Worm (Caenorhabditis elegans) whole organism, early embryonic: ENCODE results near the gene Y51H7BR.7.

Experiments
- B0310.2 ChIP-seq: sonication (generic microtip); optimal IDR thresholded peaks from 2 replicates; lab custom pipeline; 2016; ENCODE audit warnings: mild to moderate bottlenecking, missing genetic modification characterization, missing compliant biosample characterization
- F13C5.2 ChIP-seq: sonication (generic microtip); optimal IDR thresholded peaks from 2 replicates; lab custom pipeline; 2017; ENCODE audit warnings: mild to moderate bottlenecking, missing genetic modification characterization, inconsistent platforms, missing compliant biosample characterization
- ama-1 ChIP-seq: fragments of 150-350 bp; optimal IDR thresholded peaks from 2 replicates; lab custom pipeline; 2014
- ceh-13 ChIP-seq: fragments of 200-800 bp; sonication (Bioruptor generic); optimal IDR thresholded peaks from 2 replicates; lab custom pipeline; 2018; ENCODE audit warnings: mild to moderate bottlenecking, missing genetic modification characterization, missing compliant biosample characterization
- ceh-36 ChIP-seq: sonication (generic microtip); optimal IDR thresholded peaks from 2 replicates; lab custom pipeline; 2016; ENCODE audit warnings: missing genetic modification characterization, inconsistent platforms, missing compliant biosample characterization
- flt-1 ChIP-seq: fragments of 200-800 bp; sonication (Bioruptor generic); IDR thresholded peaks from 2 replicates; pipeline ENCODE4 v1.3.6; 2022; ENCODE audit warnings: missing genetic modification characterization, missing compliant biosample characterization
- tra-4 ChIP-seq: sonication (generic microtip); optimal IDR thresholded peaks from 2 replicates; lab custom pipeline; 2017; ENCODE audit warnings: missing genetic modification characterization, missing compliant biosample characterization

- no peak for TF ChIP-seq flt-1
- TF ChIP-seq ceh-36 (tag; lab: Kevin White, UChicago): no peak
- TF ChIP-seq ama-1 (lab: Kevin White, UChicago): no peak
- no peak for TF ChIP-seq tra-4
- no peak for TF ChIP-seq ceh-13 (GFP tag; lab: Kevin White, UChicago)
- no peak for TF ChIP-seq F13C5.2 (tag; lab: Kevin White, UChicago)
- TF ChIP-seq B0310.2 (tag; lab: Kevin White, UChicago): no peak
These were observed 50.1 kb downstream of the Y51H7BR.7 start for ce11 chrII:1475328-1475727.
